Worm (Caenorhabditis elegans): Measurements from ENCODE around the gene fbxb-41.
"Not testable (repeated sequence)": the region's sequence is repeated elsewhere in the genome, so short reads cannot be mapped to it uniquely, and the experiment has no call there.

The fbxb-41 gene

DNA sequence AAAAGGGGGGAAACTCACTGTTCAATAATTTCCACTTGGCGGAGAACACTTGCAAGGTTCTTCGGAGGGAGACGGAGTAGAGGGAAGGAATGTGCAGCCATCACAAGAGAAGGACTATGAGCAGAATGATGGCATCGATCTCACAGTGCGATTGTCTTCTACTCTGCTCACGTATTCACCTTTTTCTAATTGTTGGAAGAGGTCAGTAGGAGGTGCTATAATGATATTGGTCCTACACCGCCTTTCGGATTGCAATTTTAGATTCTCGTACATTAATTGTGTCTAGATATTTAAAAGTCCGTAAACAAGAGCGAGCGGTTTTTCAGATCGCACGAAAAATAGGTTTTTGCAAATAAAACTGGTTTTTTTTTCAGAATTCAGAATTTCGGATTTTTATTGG, 1.7 kb downstream of the fbxb-41 start, which contains the start of gene fbxb-39:
TSS of gene fbxb-39 (minus strand) at position 101 of the 400 bp plus-strand sequence.
- no peak for TF ChIP-seq klf-2 (GFP tag; conservative IDR thresholded peaks at IDR 0.05)
- TF ChIP-seq tab-1 (GFP tag; IDR thresholded peaks at IDR 0.05), result no peak
- no peak for TF ChIP-seq ref-1 (GFP tag; conservative IDR thresholded peaks at IDR 0.05)
- TF ChIP-seq med-1 (GFP tag; optimal IDR thresholded peaks at IDR 0.05; ENCODE audit: insufficient read depth), result no peak
- no peak for TF ChIP-seq flt-1 (GFP tag; IDR thresholded peaks at IDR 0.05)
- no peak for TF ChIP-seq ztf-23 (GFP tag; IDR thresholded peaks at IDR 0.05)
- TF ChIP-seq cog-1 (tag; optimal IDR thresholded peaks at IDR 0.05), result no peak
- no peak for TF ChIP-seq T22C8.4 (GFP tag; IDR thresholded peaks at IDR 0.05)
- TF ChIP-seq ztf-29 (GFP tag; IDR thresholded peaks at IDR 0.05), result no peak

DNA sequence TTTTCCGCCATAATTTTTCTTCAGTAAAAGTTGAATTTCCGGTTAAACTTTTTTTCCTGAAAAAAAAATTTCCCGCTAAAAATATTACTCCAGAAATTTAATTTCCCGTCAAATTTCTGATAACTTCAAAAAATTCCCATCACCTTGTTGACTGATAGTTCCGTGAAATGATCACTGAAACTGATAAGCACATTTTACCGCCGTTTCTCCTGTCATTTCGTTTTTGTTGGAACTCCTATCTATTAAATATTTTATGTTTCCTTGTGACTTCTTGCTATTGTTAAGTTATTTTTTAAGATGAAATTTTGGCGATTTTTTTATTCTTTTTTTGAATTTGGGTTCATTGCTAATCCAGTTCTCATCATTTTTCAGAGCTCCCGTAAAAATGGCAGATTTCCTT, 13.5 kb downstream of the fbxb-41 start, which contains the start of gene math-34:
TSS of gene math-34 (plus strand) at position 371 of the 400 bp plus-strand sequence.
- no peak for TF ChIP-seq ztf-29 (GFP tag; IDR thresholded peaks at IDR 0.05)
- no peak for TF ChIP-seq cog-1 (tag; optimal IDR thresholded peaks at IDR 0.05)
- no peak for TF ChIP-seq ztf-23 (GFP tag; IDR thresholded peaks at IDR 0.05)
- TF ChIP-seq T22C8.4 (GFP tag; IDR thresholded peaks at IDR 0.05), result no peak
- no peak for TF ChIP-seq med-1 (GFP tag; optimal IDR thresholded peaks at IDR 0.05; ENCODE audit: insufficient read depth)
- TF ChIP-seq tab-1 (GFP tag; IDR thresholded peaks at IDR 0.05), result no peak
- no peak for TF ChIP-seq ref-1 (GFP tag; conservative IDR thresholded peaks at IDR 0.05)
- TF ChIP-seq flt-1 (GFP tag; IDR thresholded peaks at IDR 0.05), result no peak
- no peak for TF ChIP-seq klf-2 (GFP tag; conservative IDR thresholded peaks at IDR 0.05)

- no peak for TF ChIP-seq klf-2 (GFP tag; conservative IDR thresholded peaks at IDR 0.05)
These were observed 15.5 kb downstream of the fbxb-41 start, which contains the start of gene M01D1.12 for ce11 chrII:1026670-1027069. Gene M01D1.12 (plus strand): TSS chrII:1026970.

DNA sequence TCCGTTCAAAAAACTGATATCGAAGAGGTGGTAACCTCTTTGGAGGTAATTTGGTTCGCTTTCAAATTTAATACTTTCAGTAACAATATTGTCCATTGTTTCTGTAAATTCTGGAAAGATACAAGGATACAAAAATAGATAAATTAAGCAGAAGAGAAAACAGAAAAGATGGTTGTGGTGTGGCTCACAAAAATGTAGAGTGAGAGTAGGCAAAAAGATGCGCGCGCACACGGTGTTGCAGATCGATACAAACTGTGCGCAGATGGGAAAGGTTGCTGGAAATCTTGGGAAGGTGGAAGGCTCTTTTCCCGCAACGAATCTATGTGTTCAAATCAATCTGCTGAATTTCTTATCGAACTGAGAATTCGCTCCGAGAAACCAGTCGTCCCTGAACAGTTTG, 17.4 kb downstream of the fbxb-41 start, which contains the start of gene btb-11:
TSS of gene btb-11 (minus strand) at position 101 of the 400 bp plus-strand sequence.
- TF ChIP-seq ztf-23 (GFP tag; IDR thresholded peaks at IDR 0.05); tab-1 (GFP tag; IDR thresholded peaks at IDR 0.05); ref-1 (GFP tag; conservative IDR thresholded peaks at IDR 0.05): not testable (repeated sequence)

DNA sequence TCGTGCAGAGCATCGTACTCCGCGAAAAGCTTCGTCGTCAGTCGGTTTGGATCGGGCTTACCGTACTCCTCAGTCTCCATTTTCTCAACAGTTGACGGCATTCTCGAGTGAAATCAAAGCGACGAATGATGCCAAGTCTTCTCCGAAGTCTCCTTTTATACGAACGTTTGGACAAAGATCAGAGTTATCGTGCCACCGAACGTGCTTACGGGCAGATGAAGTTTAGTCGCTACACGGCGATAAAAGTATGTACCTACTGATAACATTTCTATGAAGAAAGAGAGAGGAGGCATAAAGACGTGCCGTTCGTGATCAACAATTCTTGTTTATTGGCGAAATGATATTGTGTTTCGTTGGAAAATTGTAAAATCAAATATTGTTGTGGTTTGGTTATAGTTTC, 35.8 kb downstream of the fbxb-41 start, which contains the start of gene F45D11.14:
TSS of gene F45D11.14 (minus strand) at position 101 of the 400 bp plus-strand sequence.
- TF ChIP-seq tab-1, T22C8.4, ztf-29 (GFP tag; IDR thresholded peaks at IDR 0.05): not testable (repeated sequence)

DNA sequence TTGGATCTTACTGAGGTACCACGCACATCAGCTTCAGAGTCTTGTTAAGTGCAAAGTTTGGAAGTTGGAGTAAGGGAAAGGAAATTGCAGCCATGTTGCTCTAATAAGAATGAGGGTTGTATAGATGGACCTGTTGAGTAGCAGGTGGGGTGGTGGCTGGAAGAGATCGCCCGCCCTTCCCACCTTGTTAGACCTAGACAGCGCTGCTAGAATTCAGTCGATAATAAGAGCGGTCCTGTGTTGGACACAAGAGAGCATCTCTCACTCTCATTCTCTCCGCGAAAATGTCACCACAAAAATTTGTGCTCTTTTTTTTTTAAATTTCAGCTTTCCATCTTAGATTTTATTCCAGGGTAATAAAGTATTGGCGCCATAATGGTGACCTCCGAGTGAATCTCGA, 40.8 kb downstream of the fbxb-41 start, which contains the start of the genes fbxb-30 and F45D11.5:
TSS of gene fbxb-30 (minus strand) at position 101 of the 400 bp plus-strand sequence.
TSS of gene F45D11.5 (plus strand) at position 352 of the 400 bp plus-strand sequence.
- TF ChIP-seq med-1 (GFP tag; optimal IDR thresholded peaks at IDR 0.05; ENCODE audit: insufficient read depth) (no peak), klf-2 (GFP tag; conservative IDR thresholded peaks at IDR 0.05) (no peak), ref-1 (GFP tag; conservative IDR thresholded peaks at IDR 0.05) (no peak), cog-1 (tag; optimal IDR thresholded peaks at IDR 0.05) (no peak), ztf-23 (GFP tag; IDR thresholded peaks at IDR 0.05) (no peak), tab-1 (GFP tag; IDR thresholded peaks at IDR 0.05) (no peak), T22C8.4 (GFP tag; IDR thresholded peaks at IDR 0.05) (no peak), flt-1 (GFP tag; IDR thresholded peaks at IDR 0.05) (no peak), ztf-29 (GFP tag; IDR thresholded peaks at IDR 0.05) (no peak)

- TF ChIP-seq ztf-23 (GFP tag; IDR thresholded peaks at IDR 0.05) (no peak), cog-1 (tag; optimal IDR thresholded peaks at IDR 0.05) (no peak), ref-1 (GFP tag; conservative IDR thresholded peaks at IDR 0.05) (no peak), tab-1 (GFP tag; IDR thresholded peaks at IDR 0.05) (no peak), klf-2 (GFP tag; conservative IDR thresholded peaks at IDR 0.05) (no peak), med-1 (GFP tag; optimal IDR thresholded peaks at IDR 0.05; ENCODE audit: insufficient read depth) (no peak), ztf-29 (GFP tag; IDR thresholded peaks at IDR 0.05) (no peak), flt-1 (GFP tag; IDR thresholded peaks at IDR 0.05) (no peak), T22C8.4 (GFP tag; IDR thresholded peaks at IDR 0.05) (no peak)
These were observed 42.6 kb downstream of the fbxb-41 start, which contains the start of gene fbxb-29 for ce11 chrII:999493-999892. Gene fbxb-29 (minus strand): TSS chrII:999593.

DNA sequence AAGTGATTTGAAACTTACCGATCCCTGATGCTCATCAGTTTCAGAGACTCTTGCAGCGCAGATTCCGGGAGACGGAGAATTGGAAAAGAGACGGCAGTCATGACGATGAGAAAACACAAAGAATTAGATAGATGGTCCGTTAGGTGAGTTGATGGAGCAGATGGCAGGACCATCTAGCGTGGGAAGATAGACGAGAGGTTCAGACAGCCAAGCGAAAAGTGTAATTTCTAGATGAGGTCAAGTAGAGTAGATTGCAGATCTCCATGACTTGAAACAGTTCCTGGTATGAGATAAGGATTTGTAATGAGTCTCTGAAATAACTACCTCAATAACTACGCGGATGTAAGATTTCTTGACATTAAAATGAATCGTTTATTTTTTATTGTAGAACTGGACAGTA, 46.0 kb downstream of the fbxb-41 start, which contains the start of gene F45D11.11:
TSS of gene F45D11.11 (minus strand) at position 101 of the 400 bp plus-strand sequence.
- not testable (repeated sequence) for TF ChIP-seq tab-1, T22C8.4, ztf-23 (GFP tag; IDR thresholded peaks at IDR 0.05)

- TF ChIP-seq cog-1 (tag; optimal IDR thresholded peaks at IDR 0.05); med-1 (GFP tag; optimal IDR thresholded peaks at IDR 0.05; ENCODE audit: insufficient read depth); flt-1 (GFP tag; IDR thresholded peaks at IDR 0.05): not testable (repeated sequence)
These were observed 47.9 kb downstream of the fbxb-41 start, which contains the start of gene F45D11.7 for ce11 chrII:994231-994630. Gene F45D11.7 (plus strand): TSS chrII:994531.
